Fruit fly (Drosophila melanogaster): Measurements from ENCODE around the gene pn.
A peak's percentile ranks its signal among the peaks of the same experiment; 100 is the strongest.

Gene pn

dm6 chrX:2197414-2198271, 16.6 kb downstream of the pn start:
- TF ChIP-seq gfzf (GFP tag; optimal IDR thresholded peaks at IDR 0.05) (no peak), eve (GFP tag; optimal IDR thresholded peaks at IDR 0.05) (no peak), CG4820 (GFP tag; optimal IDR thresholded peaks at IDR 0.05) (peak; percentile 7), CG34376 (GFP tag; optimal IDR thresholded peaks at IDR 0.05) (peak; percentile 22), sug (tag; optimal IDR thresholded peaks at IDR 0.05) (peak; percentile 93), Med (GFP tag) (peak; percentile 29), gem (tag; optimal IDR thresholded peaks at IDR 0.05) (peak; percentile 2)

- TF ChIP-seq cwo (GFP tag; optimal IDR thresholded peaks at IDR 0.05) (peak; percentile 1), da (GFP tag; optimal IDR thresholded peaks at IDR 0.05) (no peak)
Observed at dm6 chrX:2198272-2198571, 17.2 kb downstream of the pn start.

dm6 chrX:2199303-2199702, 18.3 kb downstream of the pn start:
- TF ChIP-seq Jarid2 (GFP tag; optimal IDR thresholded peaks at IDR 0.05) (no peak), CG7271 (tag; optimal IDR thresholded peaks at IDR 0.05) (no peak), sqz (GFP tag; optimal IDR thresholded peaks at IDR 0.05) (no peak), her (GFP tag; optimal IDR thresholded peaks at IDR 0.05) (no peak), Dfd (GFP tag; optimal IDR thresholded peaks at IDR 0.05) (no peak), CG9609 (GFP tag; optimal IDR thresholded peaks at IDR 0.05) (no peak), HLH4C (GFP tag; IDR thresholded peaks at IDR 0.05; ENCODE audit: partially characterized antibody) (no peak), GATAe (GFP tag; conservative IDR thresholded peaks at IDR 0.05) (peak; percentile 80; the same call in 1 of the 2 replicates), gsb (GFP tag; IDR thresholded peaks at IDR 0.05) (no peak), CG32532 (GFP tag; IDR thresholded peaks at IDR 0.05) (no peak), CG10979 (tag; optimal IDR thresholded peaks at IDR 0.05) (no peak), CG8290 (GFP tag; optimal IDR thresholded peaks at IDR 0.05) (no peak), CG8290 (tag; optimal IDR thresholded peaks at IDR 0.05) (no peak), bcd (GFP tag; optimal IDR thresholded peaks at IDR 0.05) (no peak), CG10274 (GFP tag; optimal IDR thresholded peaks at IDR 0.05) (no peak), ci (GFP tag; IDR thresholded peaks at IDR 0.05) (no peak), Xrp1 (GFP tag; IDR thresholded peaks at IDR 0.05) (no peak), CG10321 (GFP tag; IDR thresholded peaks at IDR 0.05) (no peak), chinmo (GFP tag; IDR thresholded peaks at IDR 0.05; ENCODE audit: partially characterized antibody) (peak; percentile 75; the same call in 1 of the 4 replicates), otp (GFP tag; IDR thresholded peaks at IDR 0.05) (0 out of 3 replicates have a peak, but pooled peaks have one; percentile 42), ems (GFP tag; optimal IDR thresholded peaks at IDR 0.05) (no peak), CG18599 (GFP tag; optimal IDR thresholded peaks at IDR 0.05) (peak; percentile 67), trh (GFP tag; optimal IDR thresholded peaks at IDR 0.05) (no peak), CG13296 (GFP tag; optimal IDR thresholded peaks at IDR 0.05) (no peak), hb (GFP tag; IDR thresholded peaks at IDR 0.05; ENCODE audit: partially characterized antibody) (no peak), CG17612 (GFP tag; IDR thresholded peaks at IDR 0.05) (no peak), Hr78 (GFP tag; optimal IDR thresholded peaks at IDR 0.05) (peak in 1 of 2 experiments; percentile 10), CG1792 (GFP tag; optimal IDR thresholded peaks at IDR 0.05) (no peak), PHDP (tag; optimal IDR thresholded peaks at IDR 0.05) (no peak), CG3281 (GFP tag; optimal IDR thresholded peaks at IDR 0.05) (no peak), BEAF-32 (GFP tag; optimal IDR thresholded peaks at IDR 0.05) (no peak), CG4820 (GFP tag; optimal IDR thresholded peaks at IDR 0.05) (no peak), Hmr (GFP tag; optimal IDR thresholded peaks at IDR 0.05) (no peak), ash1 (GFP tag; optimal IDR thresholded peaks at IDR 0.05) (no peak), grn (GFP tag; optimal IDR thresholded peaks at IDR 0.05) (peak; percentile 98), CG6654 (GFP tag; optimal IDR thresholded peaks at IDR 0.05) (no peak), CG4404 (GFP tag; IDR thresholded peaks at IDR 0.05) (no peak), bbx (GFP tag; IDR thresholded peaks at IDR 0.05; ENCODE audit: partially characterized antibody) (no peak)
